Worm (Caenorhabditis elegans) whole organism, L3 larva: ENCODE data around the gene his-71.
A peak's percentile ranks its signal among the peaks of the same experiment; 100 is the strongest.

ENCODE experiments used
- R02D3.7 ChIP-seq: fragments of 150-350 bp; optimal IDR thresholded peaks from 2 replicates; lab custom pipeline; 2014; ENCODE audit warnings: missing biosample characterization, missing genetic modification characterization
- ceh-82 ChIP-seq: fragments of 150-350 bp; optimal IDR thresholded peaks from 2 replicates; lab custom pipeline; 2014; ENCODE audit warnings: missing biosample characterization, missing genetic modification characterization
- elt-1 ChIP-seq: fragments of 150-350 bp; optimal IDR thresholded peaks from 2 replicates; lab custom pipeline; 2014; ENCODE audit warnings: missing biosample characterization, missing genetic modification characterization
- elt-3 ChIP-seq, 3 experiments: fragments of 150-350 bp in 1 of 3; sonication (generic microtip) in 2 of 3; optimal IDR thresholded peaks; 2 replicates in 2 of 3; 4 replicates in 1 of 3; lab custom pipeline; 2014 to 2017; ENCODE audit warnings: missing biosample characterization in 3 of 3, missing genetic modification characterization in 3 of 3
- lin-15B ChIP-seq: fragments of 150-350 bp; optimal IDR thresholded peaks from 2 replicates; lab custom pipeline; 2014; ENCODE audit warnings: missing biosample characterization, missing genetic modification characterization
- lin-39 ChIP-seq: fragments of 150-350 bp; optimal IDR thresholded peaks from 2 replicates; lab custom pipeline; 2018; ENCODE audit warnings: missing biosample characterization, missing genetic modification reagents, missing genetic modification characterization
- nhr-23 ChIP-seq: fragments of 150-350 bp; optimal IDR thresholded peaks from 2 replicates; lab custom pipeline; 2014; ENCODE audit warnings: missing biosample characterization, missing genetic modification reagents, missing genetic modification characterization
- nhr-237 ChIP-seq: fragments of 150-350 bp; optimal IDR thresholded peaks from 2 replicates; lab custom pipeline; 2014; ENCODE audit warnings: missing biosample characterization, missing genetic modification characterization
- nhr-28 ChIP-seq: fragments of 150-350 bp; optimal IDR thresholded peaks from 2 replicates; lab custom pipeline; 2014; ENCODE audit warnings: missing biosample characterization, missing genetic modification characterization
- nhr-43 ChIP-seq: sonication (generic microtip); optimal IDR thresholded peaks from 2 replicates; lab custom pipeline; 2016; ENCODE audit warnings: mild to moderate bottlenecking, missing genetic modification characterization, missing compliant biosample characterization; ENCODE audit not compliant: poor library complexity, severe bottlenecking
- unc-62 ChIP-seq: fragments of 150-350 bp; sonication (generic microtip); optimal IDR thresholded peaks from 4 replicates; lab custom pipeline; 2014; ENCODE audit warnings: missing biosample characterization, missing genetic modification reagents, missing genetic modification characterization
- zag-1 ChIP-seq: fragments of 150-350 bp; optimal IDR thresholded peaks from 2 replicates; lab custom pipeline; 2014; ENCODE audit warnings: missing biosample characterization, missing genetic modification characterization
- ztf-11 ChIP-seq: fragments of 150-350 bp; optimal IDR thresholded peaks from 2 replicates; lab custom pipeline; 2014; ENCODE audit warnings: missing biosample characterization, missing genetic modification characterization
- ztf-4 ChIP-seq: fragments of 150-350 bp; optimal IDR thresholded peaks from 2 replicates; lab custom pipeline; 2014; ENCODE audit warnings: missing biosample characterization, missing genetic modification characterization

DNA sequence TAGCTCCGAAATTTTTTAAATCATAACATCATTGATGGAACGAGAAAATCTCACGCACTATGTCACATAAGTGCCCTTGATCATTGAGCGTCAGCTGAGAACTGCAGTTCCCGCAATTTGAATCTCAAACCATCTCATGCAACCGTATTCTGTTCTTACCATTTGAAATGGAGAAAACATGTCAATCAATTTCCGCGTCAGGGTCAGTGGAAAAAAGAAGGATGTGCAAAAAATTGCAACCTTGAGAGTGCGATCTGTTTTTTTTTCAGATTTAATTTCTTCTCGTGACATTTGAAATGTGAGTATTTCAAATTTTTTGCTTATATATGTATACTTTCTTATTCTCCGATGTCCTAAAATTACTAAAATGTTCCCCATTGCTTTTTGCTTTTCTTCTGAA, 28.8 kb upstream of the his-71 start:
- TF ChIP-seq nhr-237 (tag; lab: Kevin White, UChicago) (no peak), R02D3.7 (no peak), nhr-23 (tag; lab: Kevin White, UChicago) (peak; percentile 11), lin-15B (tag; lab: Kevin White, UChicago) (no peak), unc-62 (GFP tag; lab: Kevin White, UChicago) (no peak), zag-1 (tag; lab: Kevin White, UChicago) (no peak), elt-3 (tag; optimal IDR thresholded peaks at IDR 0.05; lab: Kevin White, UChicago) (no peak), ceh-82 (tag; lab: Kevin White, UChicago) (no peak), elt-1 (tag; lab: Kevin White, UChicago) (no peak), lin-39 (tag; lab: Kevin White, UChicago) (no peak), ztf-4 (tag; lab: Kevin White, UChicago) (no peak), nhr-43 (tag; lab: Kevin White, UChicago) (no peak), nhr-28 (tag; lab: Kevin White, UChicago) (no peak), ztf-11 (tag; lab: Kevin White, UChicago) (no peak)
